Fruit fly (Drosophila melanogaster): ENCODE data around the gene amd.

Gene amd

dm6 chr2L:19141435-19142126 lies 31.6 kb downstream of the amd start (continued):
- peak; percentile 77 for TF ChIP-seq CG9437 (GFP tag; optimal IDR thresholded peaks at IDR 0.05)
- TF ChIP-seq CG1647 (GFP tag; optimal IDR thresholded peaks at IDR 0.05), result peak; percentile 68
- TF ChIP-seq Atf3 (GFP tag; optimal IDR thresholded peaks at IDR 0.05), result no peak
- peak; percentile 39 for TF ChIP-seq CG3163 (GFP tag; optimal IDR thresholded peaks at IDR 0.05)
- TF ChIP-seq NC2β (GFP tag; optimal IDR thresholded peaks at IDR 0.05), result peak; percentile 49
- no peak for TF ChIP-seq hkb (optimal IDR thresholded peaks at IDR 0.05)
- TF ChIP-seq hkb (GFP tag; IDR thresholded peaks at IDR 0.05), result 0 out of 2 replicates have a peak, but pooled peaks have one; percentile 39
- TF ChIP-seq CG3407 (GFP tag; optimal IDR thresholded peaks at IDR 0.05), result peak; percentile 54
- no peak for TF ChIP-seq crp (GFP tag; optimal IDR thresholded peaks at IDR 0.05)
- peak; percentile 26 for TF ChIP-seq CG34376 (GFP tag; optimal IDR thresholded peaks at IDR 0.05)
- peak; percentile 87 for TF ChIP-seq Adf1 (GFP tag; IDR thresholded peaks at IDR 0.05)
- peak; percentile 55 for TF ChIP-seq NK7.1 (GFP tag; optimal IDR thresholded peaks at IDR 0.05)
- peak; percentile 17 for TF ChIP-seq p53 (GFP tag; optimal IDR thresholded peaks at IDR 0.05)
- TF ChIP-seq CG1832 (GFP tag; optimal IDR thresholded peaks at IDR 0.05), result peak; percentile 42
- TF ChIP-seq hth (optimal IDR thresholded peaks at IDR 0.05), result no peak
- peak; percentile 25 for TF ChIP-seq Abd-B (GFP tag; optimal IDR thresholded peaks at IDR 0.05)
- TF ChIP-seq eve (GFP tag; optimal IDR thresholded peaks at IDR 0.05), result peak in 1 of 2 experiments; percentile 93
- peak; percentile 47 for TF ChIP-seq CG5180 (GFP tag; optimal IDR thresholded peaks at IDR 0.05)
- TF ChIP-seq CG3838 (GFP tag; optimal IDR thresholded peaks at IDR 0.05), result no peak
- peak; percentile 74 for TF ChIP-seq pho (GFP tag; optimal IDR thresholded peaks at IDR 0.05)
- TF ChIP-seq CG42726 (GFP tag; IDR thresholded peaks at IDR 0.05; ENCODE audit: partially characterized antibody), result no peak
- 0 out of 3 replicates have a peak, but pooled peaks have one; percentile 43 for TF ChIP-seq CG34422 (GFP tag; IDR thresholded peaks at IDR 0.05)
- peak; percentile 7 for TF ChIP-seq YL-1 (GFP tag; optimal IDR thresholded peaks at IDR 0.05)
- peak; percentile 54 for TF ChIP-seq abd-A (tag; optimal IDR thresholded peaks at IDR 0.05)
- TF ChIP-seq slbo (GFP tag; IDR thresholded peaks at IDR 0.05), result peak; percentile 69
- TF ChIP-seq nerfin-1 (tag; optimal IDR thresholded peaks at IDR 0.05), result peak; percentile 53
- TF ChIP-seq CG8924 (tag; optimal IDR thresholded peaks at IDR 0.05), result peak; percentile 86
- peak; percentile 62 for TF ChIP-seq NC2α (GFP tag; optimal IDR thresholded peaks at IDR 0.05)
- TF ChIP-seq usp (GFP tag; optimal IDR thresholded peaks at IDR 0.05), result no peak
- no peak for TF ChIP-seq CG6175 (GFP tag; IDR thresholded peaks at IDR 0.05)
- TF ChIP-seq Mes4 (GFP tag; optimal IDR thresholded peaks at IDR 0.05), result no peak
- TF ChIP-seq Six4 (GFP tag; optimal IDR thresholded peaks at IDR 0.05), result peak; percentile 58
- TF ChIP-seq hbn (GFP tag; IDR thresholded peaks at IDR 0.05; ENCODE audit: partially characterized antibody), result no peak
- TF ChIP-seq Pdp1 (GFP tag; optimal IDR thresholded peaks at IDR 0.05), result peak; percentile 64 to 80
- TF ChIP-seq psq (GFP tag; optimal IDR thresholded peaks at IDR 0.05), result no peak
- no peak for TF ChIP-seq cad (GFP tag; optimal IDR thresholded peaks at IDR 0.05)
- TF ChIP-seq Ets97D (GFP tag; optimal IDR thresholded peaks at IDR 0.05), result peak; percentile 7
- no peak for TF ChIP-seq TFAM (GFP tag; optimal IDR thresholded peaks at IDR 0.05)
- no peak for TF ChIP-seq amos (GFP tag; IDR thresholded peaks at IDR 0.05; ENCODE audit: partially characterized antibody)
- no peak for TF ChIP-seq bowl (GFP tag; IDR thresholded peaks at IDR 0.05)
- peak; percentile 76 for TF ChIP-seq Ssrp (tag; optimal IDR thresholded peaks at IDR 0.05)
